Worm (Caenorhabditis elegans): Measurements from ENCODE around the gene C12D8.13.

The C12D8.13 gene

ce11 chrV:10190081-10190556 is 30.4 kb downstream of the C12D8.13 start, which contains the start of gene ZK856.5:
TSS of gene ZK856.5 (minus strand) at chrV:10190131.
- TF ChIP-seq nhr-77 (tag; optimal IDR thresholded peaks at IDR 0.05) (no peak), nhr-85 (tag) (peak; percentile 58), nhr-71 (tag; optimal IDR thresholded peaks at IDR 0.05) (peak; percentile 22), lin-35 (GFP tag; optimal IDR thresholded peaks at IDR 0.05) (peak in 1 of 2 experiments; percentile 37), efl-1 (optimal IDR thresholded peaks at IDR 0.05) (no peak), efl-1 (GFP tag; optimal IDR thresholded peaks at IDR 0.05 in 1 of 2) (peak in 1 of 2 experiments; percentile 66), C16A3.4 (tag; optimal IDR thresholded peaks at IDR 0.05) (no peak), elt-2 (tag; optimal IDR thresholded peaks at IDR 0.05) (peak; percentile 90), unc-130 (tag; optimal IDR thresholded peaks at IDR 0.05) (no peak), lsy-2 (tag; optimal IDR thresholded peaks at IDR 0.05) (no peak)

DNA sequence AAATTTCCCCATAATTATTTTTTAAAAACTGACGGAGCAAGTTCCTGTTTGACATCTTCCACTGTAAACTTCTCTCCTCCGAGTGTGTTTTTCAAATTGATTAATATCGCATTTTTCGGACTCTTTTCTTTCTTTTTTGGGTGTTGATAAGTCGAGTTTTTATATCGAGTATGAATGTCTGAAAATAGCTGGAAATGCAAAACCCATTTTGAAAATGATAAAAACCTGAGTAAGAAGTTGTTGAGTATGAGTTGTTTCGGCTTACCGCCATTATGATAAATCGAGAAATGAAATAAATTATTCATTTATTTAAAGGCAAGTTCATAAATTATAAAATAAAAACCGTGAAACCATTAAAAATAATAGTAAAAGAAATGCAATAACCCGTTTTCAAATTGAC is 34.8 kb downstream of the C12D8.13 start, which contains the start of gene ZK856.18:
ZK856.18 (minus strand) TSS at position 289 of the 400 bp plus-strand sequence.
- TF ChIP-seq egl-13 (tag; optimal IDR thresholded peaks at IDR 0.05) (no peak), tlp-1 (tag; optimal IDR thresholded peaks at IDR 0.05) (no peak), ceh-8 (GFP tag; optimal IDR thresholded peaks at IDR 0.05) (no peak), nhr-12 (tag; optimal IDR thresholded peaks at IDR 0.05) (no peak), nhr-11 (tag; optimal IDR thresholded peaks at IDR 0.05) (no peak), rnt-1 (tag; optimal IDR thresholded peaks at IDR 0.05) (no peak), F16B12.6 (tag; optimal IDR thresholded peaks at IDR 0.05) (no peak), snu-23 (GFP tag; optimal IDR thresholded peaks at IDR 0.05) (no peak), pag-3 (tag; optimal IDR thresholded peaks at IDR 0.05; ENCODE audit: borderline replicate concordance, insufficient read depth) (no peak), snpc-4 (tag; optimal IDR thresholded peaks at IDR 0.05) (no peak), alr-1 (tag; optimal IDR thresholded peaks at IDR 0.05; ENCODE audit: borderline replicate concordance) (no peak)

- no peak for TF ChIP-seq efl-3 (GFP tag; optimal IDR thresholded peaks at IDR 0.05)
- no peak for TF ChIP-seq C04F5.9 (tag; optimal IDR thresholded peaks at IDR 0.05)
- TF ChIP-seq mef-2 (tag; optimal IDR thresholded peaks at IDR 0.05): no peak
- TF ChIP-seq hlh-17 (GFP tag; optimal IDR thresholded peaks at IDR 0.05; ENCODE audit: borderline replicate concordance): no peak
- TF ChIP-seq elt-3 (tag; optimal IDR thresholded peaks at IDR 0.05): no peak
- no peak for TF ChIP-seq ztf-11 (tag; optimal IDR thresholded peaks at IDR 0.05)
Measured at ce11 chrV:10183810-10184209, 36.7 kb downstream of the C12D8.13 start.

ce11 chrV:10182984-10183383 is 37.5 kb downstream of the C12D8.13 start, which contains the start of gene ZK856.4:
TSS of gene ZK856.4 (plus strand) at chrV:10183284.
- TF ChIP-seq Y116A8C.19 (tag; optimal IDR thresholded peaks at IDR 0.05; ENCODE audit: borderline replicate concordance): no peak
- TF ChIP-seq pqm-1 (tag; optimal IDR thresholded peaks at IDR 0.05): no peak
- TF ChIP-seq ceh-82 (tag; optimal IDR thresholded peaks at IDR 0.05): no peak
- no peak for TF ChIP-seq nhr-47 (tag; optimal IDR thresholded peaks at IDR 0.05)
- TF ChIP-seq lin-15B (tag; optimal IDR thresholded peaks at IDR 0.05): no peak
- no peak for TF ChIP-seq mab-9 (GFP tag; IDR thresholded peaks at IDR 0.05)
- TF ChIP-seq lin-14 (GFP tag; optimal IDR thresholded peaks at IDR 0.05): no peak
- TF ChIP-seq mef-2 (tag; optimal IDR thresholded peaks at IDR 0.05): no peak
- no peak for TF ChIP-seq ceh-8 (GFP tag; optimal IDR thresholded peaks at IDR 0.05)
- TF ChIP-seq sptf-1 (tag; optimal IDR thresholded peaks at IDR 0.05): no peak
- no peak for TF ChIP-seq fos-1 (tag; optimal IDR thresholded peaks at IDR 0.05)
- no peak for TF ChIP-seq pag-3 (tag; optimal IDR thresholded peaks at IDR 0.05; ENCODE audit: borderline replicate concordance, insufficient read depth)
- TF ChIP-seq vab-15 (tag; optimal IDR thresholded peaks at IDR 0.05): no peak
- no peak for TF ChIP-seq mep-1 (tag; optimal IDR thresholded peaks at IDR 0.05)
- no peak for TF ChIP-seq hlh-17 (GFP tag; optimal IDR thresholded peaks at IDR 0.05; ENCODE audit: borderline replicate concordance)
- TF ChIP-seq aly-2 (tag; optimal IDR thresholded peaks at IDR 0.05): no peak
